Worm (Caenorhabditis elegans) whole organism, young adult: ENCODE results near the gene nadk-2.
A peak's percentile ranks its signal among the peaks of the same experiment; 100 is the strongest.

Experiments used
- B0336.3 ChIP-seq: fragments of 200-800 bp; sonication (Bioruptor generic); IDR thresholded peaks from 2 replicates; pipeline ENCODE4 v1.3.6; 2022; ENCODE audit warnings: missing genetic modification characterization, missing compliant biosample characterization
- C06A6.2 ChIP-seq: fragments of 200-800 bp; sonication (Bioruptor generic); conservative IDR thresholded peaks from 2 replicates; pipeline ENCODE4 v1.3.6; 2022; ENCODE audit warnings: missing genetic modification characterization, missing compliant biosample characterization
- F10E7.11 ChIP-seq: sonication (generic microtip); optimal IDR thresholded peaks from 2 replicates; lab custom pipeline; 2017; ENCODE audit warnings: mild to moderate bottlenecking, missing genetic modification characterization, moderate library complexity, missing compliant biosample characterization
- F33H1.4 ChIP-seq: fragments of 200-800 bp; sonication (Bioruptor generic); IDR thresholded peaks from 2 replicates; pipeline ENCODE4 v1.3.6; 2022; ENCODE audit warnings: missing genetic modification reagents, missing genetic modification characterization, missing compliant biosample characterization
- F52B5.7 ChIP-seq: sonication (generic microtip); optimal IDR thresholded peaks from 2 replicates; lab custom pipeline; 2016; ENCODE audit warnings: mild to moderate bottlenecking, missing genetic modification characterization, missing compliant biosample characterization
- F55B11.4 ChIP-seq: sonication (generic microtip); optimal IDR thresholded peaks from 2 replicates; lab custom pipeline; 2016; ENCODE audit warnings: missing compliant biosample characterization, missing genetic modification characterization, borderline replicate concordance; ENCODE audit not compliant: insufficient read depth
- Y53G8AR.9 ChIP-seq: fragments of 200-800 bp; sonication (Bioruptor generic); conservative IDR thresholded peaks from 2 replicates; pipeline ENCODE4 v1.3.6; 2022; ENCODE audit warnings: missing genetic modification reagents, missing genetic modification characterization, missing compliant biosample characterization
- akir-1 ChIP-seq: fragments of 200-800 bp; sonication (Bioruptor generic); optimal IDR thresholded peaks from 2 replicates; lab custom pipeline; 2018; ENCODE audit warnings: mild to moderate bottlenecking, missing genetic modification characterization, moderate library complexity, missing compliant biosample characterization
- ama-1 ChIP-seq, 3 experiments: fragments of 150-350 bp in 1 of 3; sonication (generic microtip) in 2 of 3; optimal IDR thresholded peaks; 2 replicates each; lab custom pipeline; 2014 to 2018; ENCODE audit warnings: missing biosample characterization in 2 of 3, missing genetic modification characterization in 2 of 3, missing genetic modification reagents in 2 of 3
- aptf-2 ChIP-seq: fragments of 200-800 bp; sonication (Bioruptor generic); conservative IDR thresholded peaks from 2 replicates; pipeline ENCODE4 v1.3.6; 2022; ENCODE audit warnings: missing genetic modification reagents, missing genetic modification characterization, missing compliant biosample characterization
- atf-7 ChIP-seq: sonication (generic microtip); optimal IDR thresholded peaks from 2 replicates; lab custom pipeline; 2017; ENCODE audit warnings: mild to moderate bottlenecking, missing genetic modification characterization, missing compliant biosample characterization
- bed-2 ChIP-seq: fragments of 200-800 bp; sonication (Bioruptor generic); IDR thresholded peaks from 2 replicates; pipeline ENCODE4 v1.3.6; 2022; ENCODE audit warnings: missing genetic modification reagents, missing genetic modification characterization, missing compliant biosample characterization
- ceh-100 ChIP-seq: fragments of 200-800 bp; sonication (Bioruptor generic); IDR thresholded peaks from 2 replicates; pipeline ENCODE4 v1.3.6; 2022; ENCODE audit warnings: missing genetic modification reagents, missing genetic modification characterization, missing compliant biosample characterization
- ceh-58 ChIP-seq: fragments of 200-800 bp; sonication (Bioruptor generic); IDR thresholded peaks from 2 replicates; pipeline ENCODE4 v1.3.6; 2022; ENCODE audit warnings: missing genetic modification characterization, missing compliant biosample characterization
- ceh-79 ChIP-seq: sonication (generic microtip); optimal IDR thresholded peaks from 2 replicates; lab custom pipeline; 2017; ENCODE audit warnings: mild to moderate bottlenecking, missing genetic modification characterization, missing compliant biosample characterization
- dpff-1 ChIP-seq: sonication (generic microtip); optimal IDR thresholded peaks from 2 replicates; lab custom pipeline; 2017; ENCODE audit warnings: mild to moderate bottlenecking, missing genetic modification characterization, missing compliant biosample characterization
- dpl-1 ChIP-seq: fragments of 150-350 bp; optimal IDR thresholded peaks from 2 replicates; lab custom pipeline; 2014; ENCODE audit warnings: missing biosample characterization, missing genetic modification reagents, missing genetic modification characterization
- egl-44 ChIP-seq: fragments of 200-800 bp; sonication (Bioruptor generic); IDR thresholded peaks from 2 replicates; pipeline ENCODE4 v1.3.6; 2022; ENCODE audit warnings: missing genetic modification reagents, missing genetic modification characterization, missing compliant biosample characterization
- ekl-4 ChIP-seq: fragments of 200-800 bp; sonication (Bioruptor generic); IDR thresholded peaks from 2 replicates; pipeline ENCODE4 v1.3.6; 2022; ENCODE audit warnings: missing genetic modification reagents, missing genetic modification characterization, missing compliant biosample characterization
- ets-4 ChIP-seq: fragments of 200-800 bp; sonication (Bioruptor generic); optimal IDR thresholded peaks from 2 replicates; lab custom pipeline; 2018; ENCODE audit warnings: mild to moderate bottlenecking, missing genetic modification characterization, missing compliant biosample characterization
- hlh-26 ChIP-seq: fragments of 200-800 bp; sonication (Bioruptor generic); conservative IDR thresholded peaks from 2 replicates; pipeline ENCODE4 v1.3.6; 2022; ENCODE audit warnings: missing genetic modification reagents, missing genetic modification characterization, missing compliant biosample characterization
- hmg-1.2 ChIP-seq: fragments of 200-800 bp; sonication (Bioruptor generic); IDR thresholded peaks from 2 replicates; pipeline ENCODE4 v1.3.6; 2022; ENCODE audit warnings: missing genetic modification reagents, missing genetic modification characterization, missing compliant biosample characterization
- hrde-1 ChIP-seq: sonication (generic microtip); optimal IDR thresholded peaks from 2 replicates; lab custom pipeline; 2016; ENCODE audit warnings: missing genetic modification characterization, mild to moderate bottlenecking, missing compliant biosample characterization, moderate library complexity, missing genotype, missing genetic modification reagents, borderline replicate concordance
- lag-1 ChIP-seq: fragments of 200-800 bp; sonication (Bioruptor generic); IDR thresholded peaks from 2 replicates; pipeline ENCODE4 v1.3.6; 2022; ENCODE audit warnings: missing genetic modification reagents, missing genetic modification characterization, missing compliant biosample characterization
- lin-26 ChIP-seq: fragments of 200-800 bp; sonication (Bioruptor generic); IDR thresholded peaks from 2 replicates; pipeline ENCODE4 v1.3.6; 2022; ENCODE audit warnings: missing genetic modification reagents, missing genetic modification characterization, missing compliant biosample characterization
- lin-35 ChIP-seq, 3 experiments: fragments of 150-350 bp in 2 of 3; sonication (generic microtip) in 1 of 3; optimal IDR thresholded peaks; 2 replicates each; lab custom pipeline; 2014 to 2018; ENCODE audit warnings: missing biosample characterization in 3 of 3, missing genetic modification characterization in 3 of 3, missing genetic modification reagents in 3 of 3
- lin-40 ChIP-seq: sonication (generic microtip); optimal IDR thresholded peaks from 2 replicates; lab custom pipeline; 2016; ENCODE audit warnings: missing genetic modification characterization, mild to moderate bottlenecking, missing compliant biosample characterization, missing genotype, missing genetic modification reagents
- lin-54 ChIP-seq: fragments of 200-800 bp; sonication (Bioruptor generic); optimal IDR thresholded peaks from 2 replicates; lab custom pipeline; 2018; ENCODE audit warnings: mild to moderate bottlenecking, missing genetic modification characterization, missing compliant biosample characterization
- madf-3 ChIP-seq: fragments of 200-800 bp; sonication (Bioruptor generic); IDR thresholded peaks from 2 replicates; pipeline ENCODE4 v1.3.6; 2022; ENCODE audit warnings: missing genetic modification reagents, missing genetic modification characterization, missing compliant biosample characterization
- mel-28 ChIP-seq: sonication (generic microtip); optimal IDR thresholded peaks from 2 replicates; lab custom pipeline; 2016; ENCODE audit warnings: borderline replicate concordance, mild to moderate bottlenecking, missing genetic modification characterization, missing compliant biosample characterization
- mxl-1 ChIP-seq: sonication (generic microtip); optimal IDR thresholded peaks from 2 replicates; lab custom pipeline; 2016; ENCODE audit warnings: missing genetic modification characterization, missing compliant biosample characterization
- nfya-1 ChIP-seq: sonication (generic microtip); optimal IDR thresholded peaks from 2 replicates; lab custom pipeline; 2017; ENCODE audit warnings: antibody characterized with exemption, missing compliant biosample characterization, missing genetic modification characterization, borderline replicate concordance; ENCODE audit not compliant: insufficient read depth
- nfyb-1 ChIP-seq: fragments of 200-800 bp; sonication (Bioruptor generic); IDR thresholded peaks from 2 replicates; pipeline ENCODE4 v1.3.6; 2022; ENCODE audit warnings: missing genetic modification reagents, missing genetic modification characterization, missing compliant biosample characterization
- nhr-120 ChIP-seq: fragments of 200-800 bp; sonication (Bioruptor generic); IDR thresholded peaks from 2 replicates; pipeline ENCODE4 v1.3.6; 2022; ENCODE audit warnings: missing genetic modification characterization, missing compliant biosample characterization
- repo-1 ChIP-seq: sonication (generic microtip); optimal IDR thresholded peaks from 2 replicates; lab custom pipeline; 2017; ENCODE audit warnings: mild to moderate bottlenecking, missing genetic modification characterization, missing compliant biosample characterization
- sdz-38 ChIP-seq: sonication (generic microtip); optimal IDR thresholded peaks from 2 replicates; lab custom pipeline; 2016; ENCODE audit warnings: missing genotype, missing genetic modification characterization, missing compliant biosample characterization
- snpc-1.3 ChIP-seq: sonication (generic microtip); optimal IDR thresholded peaks from 2 replicates; lab custom pipeline; 2017; ENCODE audit warnings: missing genetic modification characterization, mild to moderate bottlenecking, missing compliant biosample characterization, antibody characterized with exemption, moderate library complexity, missing genotype, missing genetic modification reagents; ENCODE audit not compliant: insufficient read depth
- snpc-3.4 ChIP-seq: sonication (generic microtip); optimal IDR thresholded peaks from 2 replicates; lab custom pipeline; 2017; ENCODE audit warnings: missing genetic modification characterization, mild to moderate bottlenecking, missing compliant biosample characterization, antibody characterized with exemption, moderate library complexity, missing genotype, missing genetic modification reagents
- somi-1 ChIP-seq: fragments of 200-800 bp; sonication (Bioruptor generic); optimal IDR thresholded peaks from 2 replicates; lab custom pipeline; 2018; ENCODE audit warnings: mild to moderate bottlenecking, missing genetic modification characterization, missing compliant biosample characterization
- sptf-2 ChIP-seq: fragments of 200-800 bp; sonication (Bioruptor generic); optimal IDR thresholded peaks from 2 replicates; lab custom pipeline; 2018; ENCODE audit warnings: mild to moderate bottlenecking, missing genetic modification characterization, missing compliant biosample characterization
- tbx-9 ChIP-seq: sonication (generic microtip); optimal IDR thresholded peaks from 2 replicates; lab custom pipeline; 2016; ENCODE audit warnings: borderline replicate concordance, missing genetic modification characterization, inconsistent platforms, missing compliant biosample characterization
- zfh-2 ChIP-seq: fragments of 200-800 bp; sonication (Bioruptor generic); conservative IDR thresholded peaks from 2 replicates; pipeline ENCODE4 v1.3.6; 2022; ENCODE audit warnings: missing genetic modification reagents, missing genetic modification characterization, missing compliant biosample characterization
- ztf-18 ChIP-seq: sonication (generic microtip); optimal IDR thresholded peaks from 2 replicates; lab custom pipeline; 2016; ENCODE audit warnings: missing genotype, mild to moderate bottlenecking, missing genetic modification characterization, missing compliant biosample characterization
- ztf-25 ChIP-seq: fragments of 200-800 bp; sonication (Bioruptor generic); IDR thresholded peaks from 2 replicates; pipeline ENCODE4 v1.3.6; 2022; ENCODE audit warnings: missing genetic modification reagents, missing genetic modification characterization, missing compliant biosample characterization
- ztf-26 ChIP-seq: sonication (generic microtip); optimal IDR thresholded peaks from 2 replicates; lab custom pipeline; 2017; ENCODE audit warnings: missing genetic modification characterization, missing compliant biosample characterization
- ztf-6 ChIP-seq: fragments of 200-800 bp; sonication (Bioruptor generic); IDR thresholded peaks from 2 replicates; pipeline ENCODE4 v1.3.6; 2022; ENCODE audit warnings: missing genetic modification reagents, missing genetic modification characterization, missing compliant biosample characterization

Gene nadk-2

DNA sequence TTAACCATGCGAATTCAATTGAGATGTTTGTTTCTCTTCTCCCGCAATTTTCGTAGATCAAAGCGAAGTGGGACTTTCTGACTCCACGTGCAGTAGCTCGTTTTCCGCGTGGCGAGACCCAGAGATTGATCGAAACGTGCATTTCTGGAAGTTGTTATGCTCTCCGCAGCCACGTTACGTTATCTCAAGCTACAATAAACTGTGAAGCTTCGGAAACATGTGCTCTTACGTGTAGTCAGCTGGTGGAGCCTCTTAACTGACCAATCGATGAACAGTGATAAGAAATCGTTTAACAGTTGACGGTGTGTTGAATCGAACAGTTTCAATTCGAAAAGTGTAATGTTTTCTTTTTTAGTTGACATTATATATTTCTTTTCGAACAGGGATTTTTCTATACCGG lies 2.8 kb downstream of the nadk-2 start (continued):
- no peak for TF ChIP-seq madf-3 (GFP tag; lab: Robert Waterston, UW)
- no peak for TF ChIP-seq F52B5.7 (tag; lab: Kevin White, UChicago)
- peak; percentile 64; the same call in 1 of the 2 replicates for TF ChIP-seq nfyb-1 (GFP tag; lab: Robert Waterston, UW)
- no peak for TF ChIP-seq ceh-58 (GFP tag; lab: Robert Waterston, UW)
- TF ChIP-seq egl-44 (GFP tag; lab: Robert Waterston, UW), result 0 out of 2 replicates have a peak, but pooled peaks have one; percentile 17
- TF ChIP-seq B0336.3 (GFP tag; lab: Robert Waterston, UW), result no peak
- no peak for TF ChIP-seq aptf-2 (GFP tag; lab: Robert Waterston, UW)
- peak; percentile 17 for TF ChIP-seq lin-54 (GFP tag; lab: Kevin White, UChicago)
- no peak for TF ChIP-seq dpff-1 (tag; lab: Kevin White, UChicago)
- TF ChIP-seq ekl-4 (GFP tag; lab: Robert Waterston, UW), result no peak
- TF ChIP-seq ama-1 (optimal IDR thresholded peaks at IDR 0.05; lab: Kevin White, UChicago), result no peak
- no peak for TF ChIP-seq ama-1 (GFP tag; optimal IDR thresholded peaks at IDR 0.05; lab: Kevin White, UChicago)
- TF ChIP-seq lin-35 (GFP tag; optimal IDR thresholded peaks at IDR 0.05; lab: Kevin White, UChicago), result no peak
- TF ChIP-seq ztf-25 (GFP tag; lab: Robert Waterston, UW), result no peak
- no peak for TF ChIP-seq nfya-1 (tag; lab: Kevin White, UChicago)
- TF ChIP-seq akir-1 (GFP tag; lab: Kevin White, UChicago), result no peak
- TF ChIP-seq hrde-1 (tag; lab: Kevin White, UChicago), result no peak
- TF ChIP-seq somi-1 (GFP tag; lab: Kevin White, UChicago), result no peak
- TF ChIP-seq dpl-1 (GFP tag; lab: Kevin White, UChicago), result no peak
- no peak for TF ChIP-seq zfh-2 (GFP tag; lab: Robert Waterston, UW)
- TF ChIP-seq F33H1.4 (GFP tag; lab: Robert Waterston, UW), result no peak
- no peak for TF ChIP-seq repo-1 (tag; lab: Kevin White, UChicago)
- no peak for TF ChIP-seq ceh-100 (GFP tag; lab: Robert Waterston, UW)
- no peak for TF ChIP-seq F55B11.4 (tag; lab: Kevin White, UChicago)
- no peak for TF ChIP-seq mxl-1
- TF ChIP-seq bed-2 (GFP tag; lab: Robert Waterston, UW), result no peak
- TF ChIP-seq ztf-6, result no peak

DNA sequence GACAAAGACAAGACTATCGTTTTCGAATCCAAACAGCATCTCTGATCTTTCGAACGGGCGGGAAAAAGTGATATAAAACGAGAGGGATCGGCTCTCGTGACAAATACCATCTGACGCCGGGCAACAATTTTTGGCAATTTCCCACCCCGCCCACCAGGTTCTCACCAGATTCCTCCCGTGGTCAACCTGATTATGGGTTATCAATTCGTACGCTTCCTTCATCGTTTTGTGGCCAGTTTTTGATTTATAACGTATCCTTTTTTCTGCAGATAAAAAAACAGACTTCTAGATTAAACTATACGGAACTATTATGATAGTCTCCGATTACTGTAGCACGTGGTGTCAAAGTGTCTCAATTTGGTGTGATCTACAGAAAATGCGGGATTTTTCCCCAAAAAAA lies 3.5 kb downstream of the nadk-2 start:
- TF ChIP-seq bed-2 (GFP tag; lab: Robert Waterston, UW) (no peak), snpc-1.3 (tag; lab: Kevin White, UChicago) (no peak), lin-35 (GFP tag; optimal IDR thresholded peaks at IDR 0.05; lab: Kevin White, UChicago) (no peak), F10E7.11 (tag; lab: Kevin White, UChicago) (no peak), hlh-26 (GFP tag; lab: Robert Waterston, UW) (no peak), ztf-25 (GFP tag; lab: Robert Waterston, UW) (no peak), sdz-38 (no peak), tbx-9 (tag; lab: Kevin White, UChicago) (no peak), nfyb-1 (GFP tag; lab: Robert Waterston, UW) (0 out of 2 replicates have a peak, but pooled peaks have one; percentile 38), hmg-1.2 (GFP tag; lab: Robert Waterston, UW) (0 out of 2 replicates have a peak, but pooled peaks have one; percentile 13), Y53G8AR.9 (GFP tag; lab: Robert Waterston, UW) (no peak), nhr-120 (GFP tag; lab: Robert Waterston, UW) (no peak), ets-4 (no peak), ztf-6 (no peak), C06A6.2 (no peak), atf-7 (peak; percentile 44), sptf-2 (no peak), mel-28 (tag; lab: Kevin White, UChicago) (no peak), ceh-79 (no peak), snpc-3.4 (tag; lab: Kevin White, UChicago) (no peak), ztf-26 (peak; percentile 64), lag-1 (no peak), lin-40 (no peak), lin-26 (GFP tag; lab: Robert Waterston, UW) (peak; percentile 7; the same call in 1 of the 2 replicates), ztf-18 (no peak), ceh-100 (GFP tag; lab: Robert Waterston, UW) (no peak), zfh-2 (GFP tag; lab: Robert Waterston, UW) (no peak), repo-1 (tag; lab: Kevin White, UChicago) (no peak), hrde-1 (tag; lab: Kevin White, UChicago) (no peak)
